Worm (Caenorhabditis elegans) whole organism, young adult: ENCODE data around the gene C27F2.9.

Experiments
- F10E7.11 ChIP-seq: sonication (generic microtip); optimal IDR thresholded peaks from 2 replicates; lab custom pipeline; 2017; ENCODE audit warnings: mild to moderate bottlenecking, missing genetic modification characterization, moderate library complexity, missing compliant biosample characterization
- F22D6.2 ChIP-seq: sonication (generic microtip); optimal IDR thresholded peaks from 2 replicates; lab custom pipeline; 2016; ENCODE audit warnings: mild to moderate bottlenecking, missing genetic modification characterization, missing compliant biosample characterization
- F33H1.4 ChIP-seq: fragments of 200-800 bp; sonication (Bioruptor generic); IDR thresholded peaks from 2 replicates; pipeline ENCODE4 v1.3.6; 2022; ENCODE audit warnings: missing genetic modification reagents, missing genetic modification characterization, missing compliant biosample characterization
- F49E8.2 ChIP-seq: sonication (generic microtip); optimal IDR thresholded peaks from 3 replicates; lab custom pipeline; 2017; ENCODE audit warnings: missing genetic modification characterization, mild to moderate bottlenecking, missing compliant biosample characterization, antibody characterized with exemption, moderate library complexity; ENCODE audit not compliant: insufficient read depth
- Y53G8AR.9 ChIP-seq: fragments of 200-800 bp; sonication (Bioruptor generic); conservative IDR thresholded peaks from 2 replicates; pipeline ENCODE4 v1.3.6; 2022; ENCODE audit warnings: missing genetic modification reagents, missing genetic modification characterization, missing compliant biosample characterization
- Y95B8A.8 ChIP-seq: fragments of 200-800 bp; sonication (Bioruptor generic); IDR thresholded peaks from 2 replicates; pipeline ENCODE4 v1.3.6; 2022; ENCODE audit warnings: missing genetic modification reagents, missing genetic modification characterization, missing compliant biosample characterization
- atf-7 ChIP-seq: sonication (generic microtip); optimal IDR thresholded peaks from 2 replicates; lab custom pipeline; 2017; ENCODE audit warnings: mild to moderate bottlenecking, missing genetic modification characterization, missing compliant biosample characterization
- athp-1 ChIP-seq: sonication (generic microtip); optimal IDR thresholded peaks from 2 replicates; lab custom pipeline; 2017; ENCODE audit warnings: mild to moderate bottlenecking, missing genetic modification characterization, missing compliant biosample characterization
- attf-6 ChIP-seq: fragments of 200-800 bp; sonication (Bioruptor generic); IDR thresholded peaks from 2 replicates; pipeline ENCODE4 v1.3.6; 2022; ENCODE audit warnings: missing genetic modification reagents, missing genetic modification characterization, missing compliant biosample characterization
- ccch-3 ChIP-seq: fragments of 200-800 bp; sonication (Bioruptor generic); optimal IDR thresholded peaks from 2 replicates; lab custom pipeline; 2018; ENCODE audit warnings: mild to moderate bottlenecking, missing genetic modification characterization, missing compliant biosample characterization
- cebp-2 ChIP-seq: fragments of 200-800 bp; sonication (Bioruptor generic); IDR thresholded peaks from 2 replicates; pipeline ENCODE4 v1.3.6; 2022; ENCODE audit warnings: missing genetic modification characterization, missing compliant biosample characterization
- ceh-79 ChIP-seq: sonication (generic microtip); optimal IDR thresholded peaks from 2 replicates; lab custom pipeline; 2017; ENCODE audit warnings: mild to moderate bottlenecking, missing genetic modification characterization, missing compliant biosample characterization
- dox-1 ChIP-seq: fragments of 200-800 bp; sonication (Bioruptor generic); IDR thresholded peaks from 2 replicates; pipeline ENCODE4 v1.3.6; 2022; ENCODE audit warnings: missing genetic modification reagents, missing genetic modification characterization, missing compliant biosample characterization
- dpff-1 ChIP-seq: sonication (generic microtip); optimal IDR thresholded peaks from 2 replicates; lab custom pipeline; 2017; ENCODE audit warnings: mild to moderate bottlenecking, missing genetic modification characterization, missing compliant biosample characterization
- dpl-1 ChIP-seq: fragments of 150-350 bp; optimal IDR thresholded peaks from 2 replicates; lab custom pipeline; 2014; ENCODE audit warnings: missing biosample characterization, missing genetic modification reagents, missing genetic modification characterization
- egrh-3 ChIP-seq: fragments of 200-800 bp; sonication (Bioruptor generic); IDR thresholded peaks from 2 replicates; pipeline ENCODE4 v1.3.6; 2022; ENCODE audit warnings: missing genetic modification reagents, missing genetic modification characterization, missing compliant biosample characterization
- hsf-1 ChIP-seq: fragments of 200-800 bp; sonication (Bioruptor generic); IDR thresholded peaks from 2 replicates; pipeline ENCODE4 v1.3.6; 2022; ENCODE audit warnings: missing genetic modification reagents, missing genetic modification characterization, missing compliant biosample characterization
- let-526 ChIP-seq: fragments of 200-800 bp; sonication (Bioruptor generic); IDR thresholded peaks from 2 replicates; pipeline ENCODE4 v1.3.6; 2022; ENCODE audit warnings: missing genetic modification reagents, missing genetic modification characterization, missing compliant biosample characterization
- let-607 ChIP-seq, 2 experiments: fragments of 200-800 bp in 1 of 2; sonication (Bioruptor generic) in 1 of 2; sonication (generic microtip) in 1 of 2; optimal IDR thresholded peaks; 2 replicates each; lab custom pipeline; 2016 to 2018; ENCODE audit warnings: mild to moderate bottlenecking in 2 of 2, missing compliant biosample characterization in 2 of 2, missing genetic modification characterization in 2 of 2, moderate library complexity in 2 of 2, missing genotype in 1 of 2
- lin-35 ChIP-seq, 3 experiments: fragments of 150-350 bp in 2 of 3; sonication (generic microtip) in 1 of 3; optimal IDR thresholded peaks; 2 replicates each; lab custom pipeline; 2014 to 2018; ENCODE audit warnings: missing biosample characterization in 3 of 3, missing genetic modification characterization in 3 of 3, missing genetic modification reagents in 3 of 3
- lin-40 ChIP-seq: sonication (generic microtip); optimal IDR thresholded peaks from 2 replicates; lab custom pipeline; 2016; ENCODE audit warnings: missing genetic modification characterization, mild to moderate bottlenecking, missing compliant biosample characterization, missing genotype, missing genetic modification reagents
- lir-1 ChIP-seq: fragments of 200-800 bp; sonication (Bioruptor generic); conservative IDR thresholded peaks from 2 replicates; pipeline ENCODE4 v1.3.6; 2022; ENCODE audit warnings: missing genetic modification reagents, missing genetic modification characterization, missing compliant biosample characterization
- madf-10 ChIP-seq: sonication (generic microtip); optimal IDR thresholded peaks from 2 replicates; lab custom pipeline; 2016; ENCODE audit warnings: mild to moderate bottlenecking, missing genetic modification characterization, missing compliant biosample characterization
- madf-6 ChIP-seq: fragments of 200-800 bp; sonication (Bioruptor generic); IDR thresholded peaks from 2 replicates; pipeline ENCODE4 v1.3.6; 2022; ENCODE audit warnings: missing genetic modification reagents, missing genetic modification characterization, missing compliant biosample characterization
- mcd-1 ChIP-seq: fragments of 200-800 bp; sonication (Bioruptor generic); IDR thresholded peaks from 2 replicates; pipeline ENCODE4 v1.3.6; 2022; ENCODE audit warnings: missing genetic modification reagents, missing genetic modification characterization, missing compliant biosample characterization
- mes-4 ChIP-seq: sonication (generic microtip); optimal IDR thresholded peaks from 2 replicates; lab custom pipeline; 2016; ENCODE audit warnings: missing genotype, missing genetic modification characterization, missing compliant biosample characterization
- mxl-1 ChIP-seq: sonication (generic microtip); optimal IDR thresholded peaks from 2 replicates; lab custom pipeline; 2016; ENCODE audit warnings: missing genetic modification characterization, missing compliant biosample characterization
- nhr-120 ChIP-seq: fragments of 200-800 bp; sonication (Bioruptor generic); IDR thresholded peaks from 2 replicates; pipeline ENCODE4 v1.3.6; 2022; ENCODE audit warnings: missing genetic modification characterization, missing compliant biosample characterization
- rcor-1 ChIP-seq: fragments of 200-800 bp; sonication (Bioruptor generic); IDR thresholded peaks from 2 replicates; pipeline ENCODE4 v1.3.6; 2022; ENCODE audit warnings: missing genetic modification reagents, missing genetic modification characterization, missing compliant biosample characterization
- rpc-1 ChIP-seq, 2 experiments: fragments of 150-350 bp in 1 of 2; sonication (generic microtip) in 1 of 2; optimal IDR thresholded peaks; 2 replicates each; lab custom pipeline; 2014 to 2018; ENCODE audit warnings: missing biosample characterization in 1 of 2, missing genetic modification characterization in 1 of 2, missing genetic modification reagents in 1 of 2, missing genotype in 1 of 2
- sdz-38 ChIP-seq: sonication (generic microtip); optimal IDR thresholded peaks from 2 replicates; lab custom pipeline; 2016; ENCODE audit warnings: missing genotype, missing genetic modification characterization, missing compliant biosample characterization
- snpc-1.3 ChIP-seq: sonication (generic microtip); optimal IDR thresholded peaks from 2 replicates; lab custom pipeline; 2017; ENCODE audit warnings: missing genetic modification characterization, mild to moderate bottlenecking, missing compliant biosample characterization, antibody characterized with exemption, moderate library complexity, missing genotype, missing genetic modification reagents; ENCODE audit not compliant: insufficient read depth
- ztf-25 ChIP-seq: fragments of 200-800 bp; sonication (Bioruptor generic); IDR thresholded peaks from 2 replicates; pipeline ENCODE4 v1.3.6; 2022; ENCODE audit warnings: missing genetic modification reagents, missing genetic modification characterization, missing compliant biosample characterization
- ztf-3 ChIP-seq: fragments of 200-800 bp; sonication (Bioruptor generic); optimal IDR thresholded peaks from 2 replicates; lab custom pipeline; 2018; ENCODE audit warnings: mild to moderate bottlenecking, missing genetic modification characterization, missing compliant biosample characterization
- ztf-6 ChIP-seq: fragments of 200-800 bp; sonication (Bioruptor generic); IDR thresholded peaks from 2 replicates; pipeline ENCODE4 v1.3.6; 2022; ENCODE audit warnings: missing genetic modification reagents, missing genetic modification characterization, missing compliant biosample characterization

C27F2.9 gene

DNA sequence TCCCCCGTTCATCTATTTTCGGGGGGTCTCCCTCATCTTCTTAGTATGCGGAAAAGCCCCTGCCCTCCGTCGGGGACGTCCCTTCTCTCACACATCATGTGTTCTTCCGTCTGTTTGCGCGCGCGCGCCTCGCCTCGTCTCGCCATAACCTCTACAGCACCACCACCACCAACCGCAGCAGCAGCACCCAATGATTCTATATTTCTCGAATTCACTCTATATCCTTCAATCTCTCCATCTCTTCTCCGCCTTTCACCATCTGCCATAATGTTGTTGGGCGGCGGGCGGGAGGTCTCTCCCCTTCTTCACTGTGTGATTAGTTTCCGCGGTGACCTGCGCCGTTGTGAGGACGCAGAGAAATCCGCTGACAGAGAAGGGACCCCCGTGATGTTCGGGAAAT lies 15.5 kb downstream of the C27F2.9 start (continued):
- TF ChIP-seq F49E8.2, result no peak
- no peak for TF ChIP-seq ceh-79
- peak; percentile 71 for TF ChIP-seq egrh-3 (GFP tag; lab: Robert Waterston, UW)
- no peak for TF ChIP-seq madf-10 (tag; lab: Kevin White, UChicago)
- 0 out of 2 replicates have a peak, but pooled peaks have one; percentile 15 for TF ChIP-seq rcor-1 (GFP tag; lab: Robert Waterston, UW)

ce11 chrIII:4944213-4944612 lies 18.6 kb downstream of the C27F2.9 start, which contains the start of gene ntl-9:
Gene ntl-9 (plus strand): TSS chrIII:4944513.
- no peak for TF ChIP-seq F33H1.4 (GFP tag; lab: Robert Waterston, UW)
- no peak for TF ChIP-seq madf-6 (GFP tag; lab: Robert Waterston, UW)
- no peak for TF ChIP-seq snpc-1.3
- no peak for TF ChIP-seq dpff-1 (tag; lab: Kevin White, UChicago)
- TF ChIP-seq sdz-38, result no peak
- no peak for TF ChIP-seq hsf-1 (GFP tag; lab: Robert Waterston, UW)
- no peak for TF ChIP-seq rcor-1 (GFP tag; lab: Robert Waterston, UW)
- no peak for TF ChIP-seq mcd-1 (GFP tag; lab: Robert Waterston, UW)
- TF ChIP-seq lir-1 (GFP tag; lab: Robert Waterston, UW), result no peak
- TF ChIP-seq atf-7 (tag; lab: Kevin White, UChicago), result no peak
- TF ChIP-seq lin-35 (GFP tag; optimal IDR thresholded peaks at IDR 0.05; lab: Kevin White, UChicago), result no peak
- TF ChIP-seq athp-1 (tag; lab: Kevin White, UChicago), result no peak
- no peak for TF ChIP-seq madf-10 (tag; lab: Kevin White, UChicago)
- TF ChIP-seq nhr-120 (GFP tag; lab: Robert Waterston, UW), result no peak
- no peak for TF ChIP-seq ztf-3 (GFP tag; lab: Kevin White, UChicago)
- no peak for TF ChIP-seq mes-4 (tag; lab: Kevin White, UChicago)
- TF ChIP-seq ztf-25 (GFP tag; lab: Robert Waterston, UW), result no peak
- TF ChIP-seq attf-6 (GFP tag; lab: Robert Waterston, UW), result no peak
- TF ChIP-seq Y95B8A.8 (GFP tag; lab: Robert Waterston, UW), result no peak
- TF ChIP-seq, all 124 proteins: peak for 0

- TF ChIP-seq ccch-3 (GFP tag; lab: Kevin White, UChicago) (no peak), ztf-6 (no peak), let-607 (tag; optimal IDR thresholded peaks at IDR 0.05; lab: Kevin White, UChicago) (no peak), F10E7.11 (tag; lab: Kevin White, UChicago) (no peak), Y53G8AR.9 (0 out of 2 replicates have a peak, but pooled peaks have one; percentile 17)
These were observed 23.6 kb downstream of the C27F2.9 start, which contains the start of gene rpb-2 for ce11 chrIII:4939267-4939666. Gene rpb-2 (plus strand): TSS chrIII:4939567.

DNA sequence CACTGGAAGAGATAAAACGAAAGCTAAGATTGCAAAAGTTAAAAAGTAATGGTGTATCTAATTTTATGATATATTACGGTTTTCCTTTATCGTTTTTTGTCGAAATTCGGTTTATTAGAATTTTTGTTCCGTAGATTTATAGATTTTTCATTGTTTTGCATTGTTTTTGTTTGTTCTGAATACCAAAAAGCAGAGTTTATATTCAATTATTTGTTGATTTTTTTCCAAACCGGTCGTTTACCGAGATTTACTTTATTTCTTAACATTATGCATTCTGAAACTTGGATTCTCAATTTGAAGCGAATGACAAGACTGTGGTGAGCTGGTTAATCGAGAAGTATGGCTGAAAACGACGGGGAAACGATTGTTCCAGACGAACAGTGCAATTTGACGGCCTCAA lies 25.8 kb downstream of the C27F2.9 start, which contains the start of gene fsn-1:
TSS of gene fsn-1 (plus strand) at position 301 of the 400 bp plus-strand sequence.
- no peak for TF ChIP-seq mxl-1 (tag; lab: Kevin White, UChicago)
- TF ChIP-seq Y53G8AR.9, result 0 out of 2 replicates have a peak, but pooled peaks have one; percentile 21
- TF ChIP-seq F22D6.2 (tag; lab: Kevin White, UChicago), result no peak
- 0 out of 2 replicates have a peak, but pooled peaks have one; percentile 37 for TF ChIP-seq madf-6 (GFP tag; lab: Robert Waterston, UW)
- TF ChIP-seq dox-1 (GFP tag; lab: Robert Waterston, UW), result no peak
- no peak for TF ChIP-seq lin-40 (tag; lab: Kevin White, UChicago)
- no peak for TF ChIP-seq cebp-2 (GFP tag; lab: Robert Waterston, UW)
- TF ChIP-seq let-526 (GFP tag; lab: Robert Waterston, UW), result no peak
- TF ChIP-seq egrh-3 (GFP tag; lab: Robert Waterston, UW), result no peak
- TF ChIP-seq rpc-1 (optimal IDR thresholded peaks at IDR 0.05; lab: Kevin White, UChicago), result no peak
- TF ChIP-seq rpc-1 (tag; optimal IDR thresholded peaks at IDR 0.05; lab: Kevin White, UChicago), result no peak
- no peak for TF ChIP-seq dpl-1 (GFP tag; lab: Kevin White, UChicago)
